Fruit fly (Drosophila melanogaster) Kc167 (cell line): ENCODE data around the gene CG4949.

Experiments
- h ChIP-seq: fragments of >200 bp; optimal IDR thresholded peaks from 3 replicates; lab custom pipeline; 2018; ENCODE audit warnings: missing external identifiers
- insv ChIP-seq: fragments of >200 bp; optimal IDR thresholded peaks from 3 replicates; lab custom pipeline; 2018; ENCODE audit warnings: missing external identifiers
- psq ChIP-seq: fragments of >200 bp; optimal IDR thresholded peaks from 2 replicates; lab custom pipeline; 2017; ENCODE audit warnings: missing external identifiers

DNA sequence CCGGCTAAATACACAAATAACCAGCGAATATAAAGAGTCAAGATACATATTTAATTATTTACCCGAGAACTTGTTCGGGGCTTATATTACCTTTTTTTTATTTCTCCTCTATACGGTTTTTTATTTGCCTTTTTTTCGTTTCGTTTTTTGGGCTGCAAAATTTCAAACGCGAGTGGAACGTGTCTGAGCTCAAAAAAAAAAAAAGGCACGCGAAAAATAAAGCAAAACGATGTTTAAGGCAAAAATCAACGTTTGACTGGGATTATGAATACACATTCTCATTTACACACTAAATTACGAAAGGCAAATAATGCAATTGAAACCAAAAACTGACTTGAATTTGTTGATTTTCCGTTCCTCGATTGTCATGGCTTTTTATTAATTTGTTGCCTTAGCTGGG lies 31.0 kb downstream of the CG4949 start:
- no peak for TF ChIP-seq h (lab: Kevin White, UChicago)
- no peak for TF ChIP-seq insv (lab: Kevin White, UChicago)
- no peak for TF ChIP-seq psq (lab: Kevin White, UChicago)
